Fruit fly (Drosophila melanogaster) whole organism, pupa: Measurements from ENCODE around the gene Vps13D.

ENCODE experiments used
- CG10348 ChIP-seq: fragments of 200-800 bp; sonication (Bioruptor generic); IDR thresholded peaks from 2 replicates; pipeline ENCODE4 v1.3.6; 2022; ENCODE audit warnings: missing biosample characterization, missing genetic modification characterization
- CG14655 ChIP-seq: fragments of 200-800 bp; sonication (Bioruptor generic); optimal IDR thresholded peaks from 3 replicates; lab custom pipeline; 2017; ENCODE audit warnings: mild to moderate bottlenecking, missing biosample characterization, missing genetic modification reagents, missing genetic modification characterization
- CG17806 ChIP-seq: fragments of 200-800 bp; sonication (Bioruptor generic); optimal IDR thresholded peaks from 2 replicates; lab custom pipeline; 2018; ENCODE audit warnings: missing biosample characterization, mild to moderate bottlenecking, missing genetic modification characterization, moderate library complexity
- CG32121 ChIP-seq: fragments of 200-800 bp; sonication (Bioruptor generic); IDR thresholded peaks from 2 replicates; pipeline ENCODE4 v1.3.6; 2022; ENCODE audit warnings: missing biosample characterization, missing genetic modification characterization
- CG34367 ChIP-seq: fragments of 200-800 bp; sonication (Bioruptor generic); optimal IDR thresholded peaks from 2 replicates; lab custom pipeline; 2018; ENCODE audit warnings: missing biosample characterization, mild to moderate bottlenecking, missing genetic modification characterization
- EcR ChIP-seq: fragments of 200-800 bp; sonication (Bioruptor generic); optimal IDR thresholded peaks from 3 replicates; lab custom pipeline; 2019; ENCODE audit warnings: missing biosample characterization, missing genetic modification characterization, mild to moderate bottlenecking, moderate library complexity, missing genetic modification reagents
- Pif1A ChIP-seq: fragments of 200-800 bp; sonication (Bioruptor generic); optimal IDR thresholded peaks from 3 replicates; lab custom pipeline; 2016; ENCODE audit warnings: missing biosample characterization, missing genetic modification characterization
- fd96Ca ChIP-seq: fragments of 200-800 bp; sonication (Bioruptor generic); IDR thresholded peaks from 3 replicates; pipeline ENCODE4 v1.3.6; 2022; ENCODE audit warnings: missing biosample characterization, missing genetic modification characterization

- TF ChIP-seq EcR (GFP tag; lab: Kevin White, UChicago) (no peak), fd96Ca (GFP tag; lab: Robert Waterston, UW) (no peak), CG34367 (tag; lab: Kevin White, UChicago) (no peak), CG32121 (GFP tag; lab: Robert Waterston, UW) (no peak), CG14655 (no peak), CG10348 (GFP tag; lab: Robert Waterston, UW) (no peak), CG17806 (tag; lab: Kevin White, UChicago) (no peak), Pif1A (GFP tag; lab: Kevin White, UChicago) (no peak)
Observed at dm6 chr3L:12727212-12727611, 27.6 kb upstream of the Vps13D start.
